Worm (Caenorhabditis elegans) whole organism, mixed stage, embryonic: ENCODE measurements around the gene cyp-35B2.

Source experiments
- M03D4.4 ChIP-seq: sonication (generic microtip); optimal IDR thresholded peaks from 2 replicates; lab custom pipeline; 2017; ENCODE audit warnings: mild to moderate bottlenecking, missing genetic modification characterization, missing compliant biosample characterization
- bed-3 ChIP-seq: fragments of 200-800 bp; sonication (Bioruptor generic); optimal IDR thresholded peaks from 3 replicates; lab custom pipeline; 2018; ENCODE audit warnings: mild to moderate bottlenecking, missing genetic modification characterization, moderate library complexity, missing compliant biosample characterization
- blmp-1 ChIP-seq: fragments of 150-350 bp; optimal IDR thresholded peaks from 2 replicates; lab custom pipeline; 2014; ENCODE audit warnings: missing biosample characterization, missing genetic modification characterization
- ceh-39 ChIP-seq: fragments of 150-350 bp; optimal IDR thresholded peaks from 2 replicates; lab custom pipeline; 2014; ENCODE audit warnings: missing biosample characterization, missing genetic modification characterization
- ceh-43 ChIP-seq: fragments of 200-800 bp; sonication (Bioruptor generic); optimal IDR thresholded peaks from 2 replicates; lab custom pipeline; 2018; ENCODE audit warnings: mild to moderate bottlenecking, missing genetic modification characterization, moderate library complexity, missing compliant biosample characterization
- ceh-83 ChIP-seq: fragments of 200-800 bp; sonication (Bioruptor generic); optimal IDR thresholded peaks from 2 replicates; lab custom pipeline; 2018; ENCODE audit warnings: mild to moderate bottlenecking, missing genetic modification characterization, missing compliant biosample characterization
- ces-1 ChIP-seq: fragments of 150-350 bp; optimal IDR thresholded peaks from 2 replicates; lab custom pipeline; 2014; ENCODE audit warnings: missing biosample characterization, missing genetic modification reagents, missing genetic modification characterization
- cnd-1 ChIP-seq: fragments of 200-800 bp; sonication (Bioruptor generic); optimal IDR thresholded peaks from 2 replicates; lab custom pipeline; 2018; ENCODE audit warnings: mild to moderate bottlenecking, missing genetic modification characterization, missing compliant biosample characterization
- drap-1 ChIP-seq: fragments of 200-800 bp; sonication (Bioruptor generic); optimal IDR thresholded peaks from 3 replicates; lab custom pipeline; 2018; ENCODE audit warnings: mild to moderate bottlenecking, missing genetic modification characterization, missing compliant biosample characterization
- elt-1 ChIP-seq: sonication (generic microtip); optimal IDR thresholded peaks from 2 replicates; lab custom pipeline; 2017; ENCODE audit warnings: missing genetic modification characterization, mild to moderate bottlenecking, missing compliant biosample characterization, antibody characterized with exemption, moderate library complexity, borderline replicate concordance; ENCODE audit not compliant: insufficient read depth
- elt-3 ChIP-seq: fragments of 150-350 bp; optimal IDR thresholded peaks from 2 replicates; lab custom pipeline; 2014; ENCODE audit warnings: missing biosample characterization, missing genetic modification characterization
- flh-1 ChIP-seq: fragments of 200-800 bp; sonication (Bioruptor generic); optimal IDR thresholded peaks from 2 replicates; lab custom pipeline; 2018; ENCODE audit warnings: mild to moderate bottlenecking, missing genetic modification characterization, moderate library complexity, missing compliant biosample characterization
- ham-2 ChIP-seq: fragments of 200-800 bp; sonication (Bioruptor generic); optimal IDR thresholded peaks from 2 replicates; lab custom pipeline; 2018; ENCODE audit warnings: mild to moderate bottlenecking, missing genetic modification characterization, missing compliant biosample characterization
- hlh-1 ChIP-seq: fragments of 150-350 bp; optimal IDR thresholded peaks from 2 replicates; lab custom pipeline; 2014; ENCODE audit warnings: missing biosample characterization, missing genetic modification reagents, missing genetic modification characterization
- lin-13 ChIP-seq: fragments of 150-350 bp; optimal IDR thresholded peaks from 2 replicates; lab custom pipeline; 2014; ENCODE audit warnings: missing biosample characterization, missing genetic modification characterization
- lin-32 ChIP-seq: fragments of 200-800 bp; sonication (Bioruptor generic); optimal IDR thresholded peaks from 2 replicates; lab custom pipeline; 2018; ENCODE audit warnings: mild to moderate bottlenecking, missing genetic modification characterization, missing compliant biosample characterization
- lsy-2 ChIP-seq: fragments of 150-350 bp; optimal IDR thresholded peaks from 2 replicates; lab custom pipeline; 2014; ENCODE audit warnings: missing biosample characterization, missing genetic modification characterization
- mab-5 ChIP-seq: fragments of 150-350 bp; optimal IDR thresholded peaks from 2 replicates; lab custom pipeline; 2014; ENCODE audit warnings: missing biosample characterization, missing genetic modification characterization
- mep-1 ChIP-seq: fragments of 150-350 bp; optimal IDR thresholded peaks from 2 replicates; lab custom pipeline; 2017; ENCODE audit warnings: missing biosample characterization, missing genetic modification reagents, missing genetic modification characterization, inconsistent platforms
- mls-2 ChIP-seq: sonication (generic microtip); optimal IDR thresholded peaks from 2 replicates; lab custom pipeline; 2016; ENCODE audit warnings: mild to moderate bottlenecking, missing genetic modification characterization, moderate library complexity, missing compliant biosample characterization
- nhr-12 ChIP-seq: fragments of 150-350 bp; optimal IDR thresholded peaks from 2 replicates; lab custom pipeline; 2014; ENCODE audit warnings: missing biosample characterization, missing genetic modification characterization
- nhr-2 ChIP-seq: fragments of 150-350 bp; optimal IDR thresholded peaks from 2 replicates; lab custom pipeline; 2014; ENCODE audit warnings: missing biosample characterization, missing genetic modification characterization
- nhr-237 ChIP-seq: fragments of 150-350 bp; optimal IDR thresholded peaks from 2 replicates; lab custom pipeline; 2014; ENCODE audit warnings: missing biosample characterization, missing genetic modification characterization
- nhr-28 ChIP-seq: fragments of 150-350 bp; optimal IDR thresholded peaks from 2 replicates; lab custom pipeline; 2014; ENCODE audit warnings: missing biosample characterization, missing genetic modification characterization
- nhr-76 ChIP-seq: sonication (generic microtip); optimal IDR thresholded peaks from 2 replicates; lab custom pipeline; 2017; ENCODE audit warnings: missing biosample characterization, missing genetic modification characterization
- pha-4 ChIP-seq: fragments of 150-350 bp; optimal IDR thresholded peaks from 2 replicates; lab custom pipeline; 2018; ENCODE audit warnings: missing biosample characterization, missing genetic modification reagents, missing genetic modification characterization
- sem-2 ChIP-seq: fragments of 200-800 bp; sonication (Bioruptor generic); optimal IDR thresholded peaks from 2 replicates; lab custom pipeline; 2018; ENCODE audit warnings: mild to moderate bottlenecking, missing genetic modification characterization, missing compliant biosample characterization
- snpc-4 ChIP-seq: fragments of 150-350 bp; optimal IDR thresholded peaks from 2 replicates; lab custom pipeline; 2014; ENCODE audit warnings: missing biosample characterization, missing genetic modification characterization
- sptf-1 ChIP-seq: sonication (generic microtip); optimal IDR thresholded peaks from 2 replicates; lab custom pipeline; 2017; ENCODE audit warnings: mild to moderate bottlenecking, missing genetic modification characterization, moderate library complexity, missing compliant biosample characterization
- tbx-8 ChIP-seq: fragments of 200-800 bp; sonication (Bioruptor generic); optimal IDR thresholded peaks from 2 replicates; lab custom pipeline; 2018; ENCODE audit warnings: mild to moderate bottlenecking, missing genetic modification characterization, moderate library complexity, missing compliant biosample characterization
- unc-120 ChIP-seq: sonication (generic microtip); optimal IDR thresholded peaks from 2 replicates; lab custom pipeline; 2017; ENCODE audit warnings: missing genetic modification characterization, missing compliant biosample characterization; ENCODE audit not compliant: poor library complexity, severe bottlenecking
- unc-39 ChIP-seq: fragments of 150-350 bp; optimal IDR thresholded peaks from 2 replicates; lab custom pipeline; 2014; ENCODE audit warnings: missing biosample characterization, missing genetic modification characterization
- unc-62 ChIP-seq: fragments of 150-350 bp; optimal IDR thresholded peaks from 2 replicates; lab custom pipeline; 2014; ENCODE audit warnings: missing biosample characterization, missing genetic modification reagents, missing genetic modification characterization
- zip-8 ChIP-seq: fragments of 150-350 bp; optimal IDR thresholded peaks from 2 replicates; lab custom pipeline; 2014; ENCODE audit warnings: missing biosample characterization, missing genetic modification characterization

The cyp-35B2 gene

DNA sequence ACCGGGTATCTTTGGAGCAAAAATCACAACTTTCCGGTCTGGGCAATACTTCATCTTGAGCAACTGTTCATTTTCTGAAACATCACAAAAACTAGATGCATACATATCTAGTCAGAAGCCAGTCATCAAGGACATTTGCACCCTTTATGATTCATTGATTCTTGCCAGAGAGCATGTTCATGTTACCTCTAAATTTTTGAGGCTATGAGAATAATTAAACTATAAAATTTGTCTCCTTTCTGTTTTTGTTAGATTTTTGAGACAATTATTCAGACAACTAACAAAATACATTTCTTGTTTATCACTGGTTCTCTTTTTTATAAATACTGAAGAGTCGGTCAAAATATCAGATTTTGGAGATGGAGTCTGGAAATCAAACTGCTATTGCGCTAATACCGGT is 25.5 kb upstream of the cyp-35B2 start, which contains the start of gene srx-67:
Gene srx-67, plus strand, starts transcription at position 301 of the 400 bp plus-strand sequence.
- TF ChIP-seq drap-1 (GFP tag; lab: Kevin White, UChicago) (no peak), cnd-1 (no peak), bed-3 (GFP tag; lab: Kevin White, UChicago) (no peak), snpc-4 (tag; lab: Kevin White, UChicago) (no peak), ceh-83 (GFP tag; lab: Kevin White, UChicago) (no peak), lin-13 (tag; lab: Kevin White, UChicago) (no peak), sem-2 (GFP tag; lab: Kevin White, UChicago) (no peak), blmp-1 (tag; lab: Kevin White, UChicago) (no peak), ceh-39 (no peak)

DNA sequence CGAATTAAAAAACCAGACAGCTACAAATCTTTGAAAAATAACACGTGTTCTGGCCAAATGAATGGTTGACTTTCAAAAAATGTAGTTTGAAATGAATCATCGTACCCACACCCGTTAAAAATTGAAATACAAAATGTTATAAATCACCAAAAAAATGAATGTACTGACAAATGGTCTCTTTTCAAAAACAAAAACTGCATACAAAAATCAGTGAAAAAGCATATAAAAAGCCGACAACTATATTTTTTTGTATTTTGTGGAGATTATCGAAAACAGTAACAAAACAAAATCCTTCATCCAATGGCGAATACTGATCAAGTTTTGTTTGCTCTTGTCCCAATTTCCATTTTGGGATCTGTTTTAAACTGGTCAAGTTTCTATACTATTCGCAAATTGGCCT is 22.7 kb upstream of the cyp-35B2 start, which contains the start of gene srx-66:
Gene srx-66, plus strand, starts transcription at position 301 of the 400 bp plus-strand sequence.
- no peak for TF ChIP-seq ces-1 (GFP tag; lab: Kevin White, UChicago)
- TF ChIP-seq ham-2, result no peak
- TF ChIP-seq M03D4.4 (tag; lab: Kevin White, UChicago), result no peak
- TF ChIP-seq blmp-1 (tag; lab: Kevin White, UChicago), result no peak
- no peak for TF ChIP-seq lin-32 (GFP tag; lab: Kevin White, UChicago)
- no peak for TF ChIP-seq nhr-2 (tag; lab: Kevin White, UChicago)
- no peak for TF ChIP-seq drap-1 (GFP tag; lab: Kevin White, UChicago)
- TF ChIP-seq lsy-2 (tag; lab: Kevin White, UChicago), result no peak
- TF ChIP-seq nhr-237, result no peak
- TF ChIP-seq pha-4 (tag; lab: Kevin White, UChicago), result no peak
- TF ChIP-seq bed-3 (GFP tag; lab: Kevin White, UChicago), result no peak
- TF ChIP-seq unc-120, result no peak
- no peak for TF ChIP-seq sptf-1 (tag; lab: Kevin White, UChicago)

DNA sequence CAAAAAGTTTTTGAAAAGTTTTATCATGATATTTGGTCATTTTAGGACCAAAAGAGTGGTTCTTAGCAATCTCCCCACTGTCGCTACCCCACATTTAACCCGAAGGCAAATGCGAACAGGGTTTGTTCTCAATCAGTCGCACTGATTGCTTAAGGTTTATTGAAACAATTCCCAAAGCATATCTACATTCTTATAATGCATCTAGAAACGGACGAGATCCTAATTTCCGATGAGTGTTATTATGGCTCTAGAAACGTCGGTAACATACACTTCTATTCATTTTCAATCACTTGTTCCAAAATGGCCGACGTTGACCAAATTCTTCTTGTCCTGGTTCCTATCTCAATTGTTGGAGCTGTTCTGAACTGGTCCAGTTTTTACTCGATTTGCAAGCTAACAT is 20.3 kb upstream of the cyp-35B2 start, which contains the start of gene srx-65:
Gene srx-65, plus strand, starts transcription at position 301 of the 400 bp plus-strand sequence.
- TF ChIP-seq unc-62 (no peak), elt-3 (tag; lab: Kevin White, UChicago) (no peak), nhr-237 (no peak)

DNA sequence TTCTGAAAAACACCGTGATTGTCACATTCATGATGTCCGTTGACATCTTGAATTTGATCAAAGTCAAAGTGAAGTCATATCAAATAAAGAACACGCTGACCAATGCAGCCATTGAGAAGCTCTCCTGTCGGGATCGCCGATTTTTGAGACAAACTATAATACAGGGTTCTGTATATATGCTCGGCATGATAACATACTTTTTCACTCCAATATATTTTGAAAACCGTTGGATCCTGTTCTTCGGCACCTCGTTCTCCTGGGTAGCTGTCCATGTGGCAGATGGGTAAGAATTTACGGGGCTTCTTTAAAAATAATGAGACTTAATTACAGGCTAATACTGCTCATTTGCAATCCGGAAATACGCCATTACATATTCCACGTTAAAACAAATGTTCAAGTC is 19.4 kb upstream of the cyp-35B2 start:
- TF ChIP-seq hlh-1, result no peak
- no peak for TF ChIP-seq blmp-1 (tag; lab: Kevin White, UChicago)
- no peak for TF ChIP-seq lin-13 (tag; lab: Kevin White, UChicago)
- no peak for TF ChIP-seq nhr-28
- no peak for TF ChIP-seq nhr-12 (tag; lab: Kevin White, UChicago)
- TF ChIP-seq ceh-83 (GFP tag; lab: Kevin White, UChicago), result no peak
- no peak for TF ChIP-seq pha-4 (tag; lab: Kevin White, UChicago)

DNA sequence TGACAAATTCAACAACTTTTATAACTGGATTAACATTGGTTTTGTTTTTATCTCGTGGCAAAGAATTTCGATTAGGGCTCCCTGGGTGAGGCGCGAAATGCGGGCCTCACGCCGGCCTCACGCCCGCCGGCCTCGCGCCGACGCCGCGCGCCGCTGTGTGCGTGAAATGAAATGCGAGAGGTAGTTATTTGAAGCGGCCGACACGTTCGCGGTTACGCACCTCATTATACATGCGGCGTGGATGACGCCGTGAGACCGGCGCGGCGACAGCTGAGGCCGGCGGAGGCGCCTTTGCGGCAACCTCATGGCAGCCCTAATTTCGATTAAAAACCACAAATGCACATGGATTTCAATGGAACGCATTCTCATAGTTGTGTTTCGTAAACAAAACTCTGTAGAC is 14.4 kb upstream of the cyp-35B2 start:
- TF ChIP-seq blmp-1 (tag; lab: Kevin White, UChicago), result no peak
- no peak for TF ChIP-seq elt-1 (tag; lab: Kevin White, UChicago)
- TF ChIP-seq ceh-43 (GFP tag; lab: Kevin White, UChicago), result no peak
- TF ChIP-seq drap-1 (GFP tag; lab: Kevin White, UChicago), result no peak
- TF ChIP-seq nhr-12 (tag; lab: Kevin White, UChicago), result no peak
- no peak for TF ChIP-seq lin-32 (GFP tag; lab: Kevin White, UChicago)
- no peak for TF ChIP-seq ceh-39
- no peak for TF ChIP-seq unc-39 (tag; lab: Kevin White, UChicago)
- no peak for TF ChIP-seq snpc-4 (tag; lab: Kevin White, UChicago)
- no peak for TF ChIP-seq nhr-237
- TF ChIP-seq zip-8 (tag; lab: Kevin White, UChicago), result no peak
- TF ChIP-seq unc-120, result no peak
- no peak for TF ChIP-seq sem-2 (GFP tag; lab: Kevin White, UChicago)
- TF ChIP-seq nhr-76, result no peak
- TF ChIP-seq lsy-2 (tag; lab: Kevin White, UChicago), result no peak

DNA sequence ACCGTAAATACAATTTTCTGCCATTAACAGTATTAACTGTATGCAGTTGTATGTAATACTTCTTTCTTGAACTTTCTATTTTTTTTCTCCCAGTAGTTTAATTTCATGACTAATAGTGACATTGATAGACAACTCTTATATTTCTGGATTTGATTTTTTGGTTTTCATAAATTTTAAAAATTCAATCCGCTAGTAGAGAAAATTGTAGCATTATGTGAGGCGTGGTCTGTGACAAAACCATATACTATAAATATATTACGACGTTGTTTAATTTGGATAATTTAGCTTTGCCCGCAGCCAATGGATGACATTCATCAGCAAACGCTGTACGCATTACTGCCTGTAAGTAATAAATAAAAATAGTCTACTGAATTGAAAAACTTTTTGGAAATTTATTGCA is 12.9 kb upstream of the cyp-35B2 start, which contains the start of gene srx-64:
Gene srx-64, plus strand, starts transcription at position 301 of the 400 bp plus-strand sequence.
- TF ChIP-seq tbx-8, result no peak
- no peak for TF ChIP-seq ces-1 (GFP tag; lab: Kevin White, UChicago)
- TF ChIP-seq zip-8 (tag; lab: Kevin White, UChicago), result no peak
- TF ChIP-seq mls-2, result no peak
- no peak for TF ChIP-seq mab-5 (tag; lab: Kevin White, UChicago)
- no peak for TF ChIP-seq flh-1
- no peak for TF ChIP-seq mep-1 (tag; lab: Kevin White, UChicago)
- TF ChIP-seq lin-13 (tag; lab: Kevin White, UChicago), result no peak
- no peak for TF ChIP-seq M03D4.4 (tag; lab: Kevin White, UChicago)
- TF ChIP-seq, all 35 proteins: peak for 0
